Fruit fly (Drosophila melanogaster): Measurements from ENCODE around the gene Vml.

Vml gene

dm6 chrX:2319783-2320182 lies 44.2 kb downstream of the Vml start:
- no peak for TF ChIP-seq dl (GFP tag; optimal IDR thresholded peaks at IDR 0.05; ENCODE audit: insufficient read depth in 1 of 2, partially characterized antibody in 2 of 2)
- TF ChIP-seq brk (GFP tag; optimal IDR thresholded peaks at IDR 0.05), result no peak
- TF ChIP-seq dmrt93B (GFP tag; optimal IDR thresholded peaks at IDR 0.05), result no peak
- TF ChIP-seq foxo (GFP tag; optimal IDR thresholded peaks at IDR 0.05), result no peak
- TF ChIP-seq Mio (GFP tag; optimal IDR thresholded peaks at IDR 0.05), result no peak
- TF ChIP-seq rgr (GFP tag; optimal IDR thresholded peaks at IDR 0.05), result no peak
- TF ChIP-seq fru (GFP tag; optimal IDR thresholded peaks at IDR 0.05), result no peak
- no peak for TF ChIP-seq h (GFP tag; optimal IDR thresholded peaks at IDR 0.05)
- no peak for TF ChIP-seq CrebA (GFP tag; optimal IDR thresholded peaks at IDR 0.05; ENCODE audit: borderline replicate concordance)
- no peak for TF ChIP-seq Myc (optimal IDR thresholded peaks at IDR 0.05)
- no peak for TF ChIP-seq dsf (GFP tag; optimal IDR thresholded peaks at IDR 0.05; ENCODE audit: borderline replicate concordance)
- TF ChIP-seq sage (GFP tag; optimal IDR thresholded peaks at IDR 0.05), result no peak

DNA sequence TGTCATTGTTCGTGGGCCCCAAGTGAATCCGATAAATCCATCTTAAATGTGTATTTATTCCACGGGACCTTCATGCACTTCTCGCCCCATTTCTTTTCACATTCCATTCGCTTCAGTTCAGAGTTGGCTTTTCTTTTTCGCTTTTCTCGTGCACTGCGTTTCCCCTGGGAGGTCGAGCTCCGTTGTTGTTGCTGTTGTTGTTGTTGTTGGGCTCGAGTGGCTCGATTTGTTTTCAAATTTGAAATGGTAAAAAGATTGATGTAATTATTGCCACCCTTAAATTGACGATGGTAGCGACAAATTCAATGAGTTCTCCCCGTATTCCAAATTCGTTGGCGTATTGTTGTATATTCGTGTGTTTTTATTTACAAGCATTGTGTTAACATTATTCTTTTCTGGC lies 45.3 kb downstream of the Vml start:
- no peak for TF ChIP-seq GATAd (GFP tag; optimal IDR thresholded peaks at IDR 0.05)
- TF ChIP-seq dmrt93B (GFP tag; optimal IDR thresholded peaks at IDR 0.05), result no peak
- TF ChIP-seq Mio (GFP tag; optimal IDR thresholded peaks at IDR 0.05), result no peak
- no peak for TF ChIP-seq Dfd (GFP tag; optimal IDR thresholded peaks at IDR 0.05)
- no peak for TF ChIP-seq br (GFP tag; optimal IDR thresholded peaks at IDR 0.05)
- no peak for TF ChIP-seq dsf (GFP tag; optimal IDR thresholded peaks at IDR 0.05; ENCODE audit: borderline replicate concordance)
- TF ChIP-seq Hr78 (GFP tag; optimal IDR thresholded peaks at IDR 0.05), result no peak
- TF ChIP-seq h (GFP tag; optimal IDR thresholded peaks at IDR 0.05), result no peak
- TF ChIP-seq N (GFP tag; optimal IDR thresholded peaks at IDR 0.05), result no peak
- no peak for TF ChIP-seq fru (GFP tag; optimal IDR thresholded peaks at IDR 0.05)
- TF ChIP-seq tai (GFP tag; optimal IDR thresholded peaks at IDR 0.05), result no peak
- TF ChIP-seq OdsH (GFP tag; optimal IDR thresholded peaks at IDR 0.05), result no peak
- no peak for TF ChIP-seq Hnf4 (GFP tag; optimal IDR thresholded peaks at IDR 0.05)
- TF ChIP-seq foxo (GFP tag; optimal IDR thresholded peaks at IDR 0.05), result no peak
- no peak for TF ChIP-seq CG32264 (GFP tag; optimal IDR thresholded peaks at IDR 0.05)
- no peak for TF ChIP-seq Vsx2 (GFP tag; optimal IDR thresholded peaks at IDR 0.05; ENCODE audit: partially characterized antibody)
- TF ChIP-seq sv (GFP tag; optimal IDR thresholded peaks at IDR 0.05), result no peak
- no peak for TF ChIP-seq Hr83 (GFP tag; optimal IDR thresholded peaks at IDR 0.05; ENCODE audit: poor library complexity, severe bottlenecking)
- TF ChIP-seq usp (GFP tag; optimal IDR thresholded peaks at IDR 0.05), result no peak
- TF ChIP-seq ey (GFP tag; optimal IDR thresholded peaks at IDR 0.05), result no peak

DNA sequence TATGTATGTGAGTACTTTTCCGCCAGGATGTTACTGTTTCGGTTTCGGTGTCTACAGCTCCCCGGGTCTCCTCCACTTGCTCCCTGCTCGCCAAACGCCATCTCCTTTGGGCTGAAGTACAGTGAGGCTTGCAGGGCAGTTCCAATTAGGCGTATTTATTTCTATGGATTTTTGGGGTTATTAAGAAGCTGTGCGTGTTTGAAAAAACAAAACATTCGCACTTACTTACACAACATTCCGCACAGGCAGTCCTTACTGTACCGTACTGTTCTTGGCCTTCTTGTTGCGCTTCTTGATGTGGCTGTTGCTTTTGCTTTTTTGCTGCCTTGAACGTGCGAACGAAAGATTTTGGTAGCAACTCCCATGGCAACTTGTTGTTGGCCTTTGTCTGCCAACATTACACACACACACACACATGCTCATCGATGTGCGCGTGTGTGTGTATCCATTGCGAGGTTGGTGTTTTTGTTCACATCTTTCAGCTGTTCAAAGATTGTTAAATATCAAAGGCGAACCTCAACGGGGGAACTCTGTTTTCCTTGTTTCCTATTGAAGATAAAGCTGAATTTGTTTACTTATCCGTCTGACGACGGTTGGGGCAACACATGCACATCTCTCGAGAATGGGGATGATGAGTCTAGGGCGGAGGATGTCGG lies 46.4 kb downstream of the Vml start:
- TF ChIP-seq dmrt93B (GFP tag; optimal IDR thresholded peaks at IDR 0.05) (peak; percentile 94), Hnf4 (GFP tag; optimal IDR thresholded peaks at IDR 0.05) (peak; percentile 98), brk (GFP tag; optimal IDR thresholded peaks at IDR 0.05) (peak; percentile 88), sage (GFP tag; optimal IDR thresholded peaks at IDR 0.05) (peak; percentile 93), N (GFP tag; optimal IDR thresholded peaks at IDR 0.05) (no peak), dsf (GFP tag; optimal IDR thresholded peaks at IDR 0.05; ENCODE audit: borderline replicate concordance) (peak; percentile 85), dl (GFP tag; optimal IDR thresholded peaks at IDR 0.05; ENCODE audit: insufficient read depth in 1 of 2, partially characterized antibody in 2 of 2) (no peak), foxo (GFP tag; optimal IDR thresholded peaks at IDR 0.05) (peak; percentile 77 to 95), Hr78 (GFP tag; optimal IDR thresholded peaks at IDR 0.05) (no peak), lola (GFP tag; optimal IDR thresholded peaks at IDR 0.05) (no peak), rgr (GFP tag; optimal IDR thresholded peaks at IDR 0.05) (peak; percentile 95), woc (GFP tag; optimal IDR thresholded peaks at IDR 0.05) (peak; percentile 97), Jra (GFP tag; optimal IDR thresholded peaks at IDR 0.05) (peak; percentile 92), usp (GFP tag; optimal IDR thresholded peaks at IDR 0.05) (no peak), Hr83 (GFP tag; optimal IDR thresholded peaks at IDR 0.05; ENCODE audit: poor library complexity, severe bottlenecking) (peak; percentile 94), fru (GFP tag; optimal IDR thresholded peaks at IDR 0.05) (peak; percentile 95), Myc (optimal IDR thresholded peaks at IDR 0.05) (no peak), CG9705 (GFP tag; optimal IDR thresholded peaks at IDR 0.05) (peak; percentile 83), br (GFP tag; optimal IDR thresholded peaks at IDR 0.05) (peak; percentile 96), pan (optimal IDR thresholded peaks at IDR 0.05) (no peak), tai (GFP tag; optimal IDR thresholded peaks at IDR 0.05) (peak; percentile 97), h (GFP tag; optimal IDR thresholded peaks at IDR 0.05) (peak; percentile 96), GATAd (GFP tag; optimal IDR thresholded peaks at IDR 0.05) (peak; percentile 84), Rel (GFP tag; optimal IDR thresholded peaks at IDR 0.05) (peak; percentile 77), Rel (tag; optimal IDR thresholded peaks at IDR 0.05) (peak; percentile 57), CrebA (GFP tag; optimal IDR thresholded peaks at IDR 0.05; ENCODE audit: borderline replicate concordance) (no peak), jim (GFP tag; optimal IDR thresholded peaks at IDR 0.05) (peak; percentile 77), CG32264 (GFP tag; optimal IDR thresholded peaks at IDR 0.05) (peak; percentile 88), ey (GFP tag; optimal IDR thresholded peaks at IDR 0.05) (peak; percentile 97), Mio (GFP tag; optimal IDR thresholded peaks at IDR 0.05) (peak; percentile 80), OdsH (GFP tag; optimal IDR thresholded peaks at IDR 0.05) (peak; percentile 93), Abd-B (GFP tag; optimal IDR thresholded peaks at IDR 0.05) (no peak), HLH106 (tag; optimal IDR thresholded peaks at IDR 0.05) (peak; percentile 93), Dfd (GFP tag; optimal IDR thresholded peaks at IDR 0.05) (no peak), psq (GFP tag; optimal IDR thresholded peaks at IDR 0.05) (peak; percentile 93), Vsx2 (GFP tag; optimal IDR thresholded peaks at IDR 0.05; ENCODE audit: partially characterized antibody) (no peak), sv (GFP tag; optimal IDR thresholded peaks at IDR 0.05) (peak; percentile 29), Dif (GFP tag; optimal IDR thresholded peaks at IDR 0.05; ENCODE audit: partially characterized antibody) (no peak), Sp1 (GFP tag; optimal IDR thresholded peaks at IDR 0.05) (peak; percentile 95)
